Fruit fly (Drosophila melanogaster): ENCODE data around the gene Nca.

dm6 chr3L:19961805-19962204 lies 29.9 kb upstream of the Nca start:
- TF ChIP-seq ttk (optimal IDR thresholded peaks at IDR 0.05): no peak
- no peak for TF ChIP-seq h (optimal IDR thresholded peaks at IDR 0.05)

All from Kc167 (cell line).